Fruit fly (Drosophila melanogaster): ENCODE measurements around the gene TotF.

Gene TotF

dm6 chr2L:19941352-19941851 lies 29.2 kb upstream of the TotF start (continued):
- TF ChIP-seq CG8281 (tag; optimal IDR thresholded peaks at IDR 0.05) (peak; percentile 38), Side (GFP tag; optimal IDR thresholded peaks at IDR 0.05) (peak; percentile 91), fu2 (GFP tag; optimal IDR thresholded peaks at IDR 0.05) (peak; percentile 84), CG1233 (GFP tag; optimal IDR thresholded peaks at IDR 0.05) (peak; percentile 75), eyg (GFP tag; optimal IDR thresholded peaks at IDR 0.05) (no peak), CG17186 (GFP tag; optimal IDR thresholded peaks at IDR 0.05) (no peak), dan (GFP tag; IDR thresholded peaks at IDR 0.05) (peak; percentile 61; the same call in 1 of the 2 replicates), Dll (GFP tag; IDR thresholded peaks at IDR 0.05; ENCODE audit: partially characterized antibody) (no peak), Doc2 (GFP tag; IDR thresholded peaks at IDR 0.05) (peak; percentile 50; the same call in 1 of the 2 replicates), prd (optimal IDR thresholded peaks at IDR 0.05) (no peak), prd (GFP tag; IDR thresholded peaks at IDR 0.05) (peak; percentile 95), CG1647 (GFP tag; optimal IDR thresholded peaks at IDR 0.05) (no peak), B-H2 (GFP tag; optimal IDR thresholded peaks at IDR 0.05) (no peak), CG1529 (GFP tag; optimal IDR thresholded peaks at IDR 0.05) (peak; percentile 66), CG14965 (GFP tag; optimal IDR thresholded peaks at IDR 0.05; ENCODE audit: borderline replicate concordance) (no peak), Dref (GFP tag; IDR thresholded peaks at IDR 0.05) (no peak), h (optimal IDR thresholded peaks at IDR 0.05) (no peak), CG2129 (GFP tag; IDR thresholded peaks at IDR 0.05; ENCODE audit: partially characterized antibody) (no peak), CG6654 (GFP tag; optimal IDR thresholded peaks at IDR 0.05) (peak; percentile 38), sens-2 (GFP tag; IDR thresholded peaks at IDR 0.05) (peak; percentile 81), Fer1 (GFP tag; optimal IDR thresholded peaks at IDR 0.05) (peak; percentile 83), Bdp1 (GFP tag; optimal IDR thresholded peaks at IDR 0.05) (peak; percentile 70), Deaf1 (tag; optimal IDR thresholded peaks at IDR 0.05) (peak; percentile 55), gcm (GFP tag; optimal IDR thresholded peaks at IDR 0.05) (peak; percentile 59), Asciz (GFP tag; optimal IDR thresholded peaks at IDR 0.05) (peak; percentile 68), sens (GFP tag) (peak; percentile 96), HLH3B (GFP tag; IDR thresholded peaks at IDR 0.05) (peak; percentile 86), CG31365 (tag; optimal IDR thresholded peaks at IDR 0.05) (peak; percentile 49), CG4424 (GFP tag; optimal IDR thresholded peaks at IDR 0.05) (peak; percentile 87), pb (GFP tag; optimal IDR thresholded peaks at IDR 0.05) (peak; percentile 55), pzg (GFP tag; optimal IDR thresholded peaks at IDR 0.05) (no peak), CG14860 (GFP tag; IDR thresholded peaks at IDR 0.05; ENCODE audit: partially characterized antibody) (no peak), ato (GFP tag; IDR thresholded peaks at IDR 0.05; ENCODE audit: partially characterized antibody) (no peak), CG34224 (GFP tag; IDR thresholded peaks at IDR 0.05; ENCODE audit: partially characterized antibody) (no peak), CG8359 (GFP tag; optimal IDR thresholded peaks at IDR 0.05; ENCODE audit: borderline replicate concordance) (peak; percentile 24), CG30020 (tag; optimal IDR thresholded peaks at IDR 0.05) (peak; percentile 17), ftz-f1 (GFP tag; optimal IDR thresholded peaks at IDR 0.05) (peak; percentile 19), dysf (GFP tag; IDR thresholded peaks at IDR 0.05) (peak; percentile 94), CG15073 (GFP tag; optimal IDR thresholded peaks at IDR 0.05) (peak; percentile 24), bab2 (GFP tag; optimal IDR thresholded peaks at IDR 0.05) (peak; percentile 89), yki (optimal IDR thresholded peaks at IDR 0.05) (no peak), knrl (GFP tag; IDR thresholded peaks at IDR 0.05; ENCODE audit: partially characterized antibody) (no peak), PHDP (tag; optimal IDR thresholded peaks at IDR 0.05) (peak; percentile 85), kay (GFP tag; optimal IDR thresholded peaks at IDR 0.05) (peak; percentile 68), CG15514 (GFP tag; optimal IDR thresholded peaks at IDR 0.05) (peak; percentile 57), CG17829 (tag; optimal IDR thresholded peaks at IDR 0.05) (peak; percentile 74), nerfin-1 (tag; optimal IDR thresholded peaks at IDR 0.05) (peak; percentile 61), CG17912 (GFP tag; optimal IDR thresholded peaks at IDR 0.05) (no peak), trem (tag; optimal IDR thresholded peaks at IDR 0.05) (peak; percentile 20), Sry-δ (GFP tag; optimal IDR thresholded peaks at IDR 0.05) (no peak), hkb (optimal IDR thresholded peaks at IDR 0.05) (no peak), hkb (GFP tag; IDR thresholded peaks at IDR 0.05) (peak; percentile 95)

All from whole organism, embryonic.